Worm (Caenorhabditis elegans) whole organism, L3 larva: ENCODE results near the gene lgc-1.

Experiments
- R02D3.7 ChIP-seq: fragments of 150-350 bp; optimal IDR thresholded peaks from 2 replicates; lab custom pipeline; 2014; ENCODE audit warnings: missing biosample characterization, missing genetic modification characterization
- ZK546.5 ChIP-seq: sonication (generic microtip); optimal IDR thresholded peaks from 2 replicates; lab custom pipeline; 2017; ENCODE audit warnings: missing biosample characterization, missing genetic modification characterization
- aly-2 ChIP-seq: fragments of 150-350 bp; optimal IDR thresholded peaks from 2 replicates; lab custom pipeline; 2014; ENCODE audit warnings: missing biosample characterization, missing genetic modification characterization
- ama-1 ChIP-seq: fragments of 150-350 bp; optimal IDR thresholded peaks from 2 replicates; lab custom pipeline; 2018
- ceh-28 ChIP-seq: fragments of 150-350 bp; optimal IDR thresholded peaks from 2 replicates; lab custom pipeline; 2014; ENCODE audit warnings: missing biosample characterization, missing genetic modification reagents, missing genetic modification characterization
- ceh-9 ChIP-seq: sonication (generic microtip); optimal IDR thresholded peaks from 2 replicates; lab custom pipeline; 2018; ENCODE audit warnings: missing biosample characterization, missing genetic modification characterization
- daf-12 ChIP-seq: fragments of 150-350 bp; optimal IDR thresholded peaks from 2 replicates; lab custom pipeline; 2014; ENCODE audit warnings: missing biosample characterization, missing genetic modification reagents, missing genetic modification characterization
- egl-5 ChIP-seq: fragments of 150-350 bp; optimal IDR thresholded peaks from 2 replicates; lab custom pipeline; 2017; ENCODE audit warnings: missing biosample characterization, missing genetic modification reagents, missing genetic modification characterization, inconsistent platforms
- elt-1 ChIP-seq: fragments of 150-350 bp; optimal IDR thresholded peaks from 2 replicates; lab custom pipeline; 2014; ENCODE audit warnings: missing biosample characterization, missing genetic modification characterization
- elt-2 ChIP-seq: sonication (generic microtip); optimal IDR thresholded peaks from 2 replicates; lab custom pipeline; 2016; ENCODE audit warnings: missing genetic modification reagents, mild to moderate bottlenecking, missing genetic modification characterization, missing compliant biosample characterization
- elt-3 ChIP-seq, 3 experiments: fragments of 150-350 bp in 1 of 3; sonication (generic microtip) in 2 of 3; optimal IDR thresholded peaks; 2 replicates in 2 of 3; 4 replicates in 1 of 3; lab custom pipeline; 2014 to 2017; ENCODE audit warnings: missing biosample characterization in 3 of 3, missing genetic modification characterization in 3 of 3
- eor-1 ChIP-seq, 2 experiments: fragments of 150-350 bp; optimal IDR thresholded peaks; 2 replicates each; lab custom pipeline; 2014 to 2018; ENCODE audit warnings: missing biosample characterization in 2 of 2, missing genetic modification characterization in 2 of 2
- fkh-10 ChIP-seq: sonication (generic microtip); optimal IDR thresholded peaks from 2 replicates; lab custom pipeline; 2017; ENCODE audit warnings: missing biosample characterization, missing genetic modification reagents, missing genetic modification characterization
- fkh-2 ChIP-seq: fragments of 150-350 bp; optimal IDR thresholded peaks from 2 replicates; lab custom pipeline; 2014; ENCODE audit warnings: missing biosample characterization, missing genetic modification reagents, missing genetic modification characterization
- fos-1 ChIP-seq: fragments of 150-350 bp; optimal IDR thresholded peaks from 2 replicates; lab custom pipeline; 2014; ENCODE audit warnings: missing biosample characterization, missing genetic modification characterization
- hmg-11 ChIP-seq: sonication (generic microtip); optimal IDR thresholded peaks from 2 replicates; lab custom pipeline; 2016; ENCODE audit warnings: missing genetic modification characterization, missing compliant biosample characterization
- lin-15B ChIP-seq: fragments of 150-350 bp; optimal IDR thresholded peaks from 2 replicates; lab custom pipeline; 2014; ENCODE audit warnings: missing biosample characterization, missing genetic modification characterization
- lin-39 ChIP-seq: fragments of 150-350 bp; optimal IDR thresholded peaks from 2 replicates; lab custom pipeline; 2018; ENCODE audit warnings: missing biosample characterization, missing genetic modification reagents, missing genetic modification characterization
- mdl-1 ChIP-seq: fragments of 150-350 bp; optimal IDR thresholded peaks from 2 replicates; lab custom pipeline; 2014; ENCODE audit warnings: missing biosample characterization, missing genetic modification characterization
- mml-1 ChIP-seq: fragments of 150-350 bp; sonication (generic microtip); optimal IDR thresholded peaks from 3 replicates; lab custom pipeline; 2014; ENCODE audit warnings: missing biosample characterization, missing genetic modification characterization
- nfya-1 ChIP-seq: sonication (generic microtip); optimal IDR thresholded peaks from 2 replicates; lab custom pipeline; 2017; ENCODE audit warnings: missing genetic modification characterization, mild to moderate bottlenecking, missing compliant biosample characterization, antibody characterized with exemption, moderate library complexity; ENCODE audit not compliant: insufficient read depth
- nhr-12 ChIP-seq: fragments of 150-350 bp; optimal IDR thresholded peaks from 2 replicates; lab custom pipeline; 2014; ENCODE audit warnings: missing biosample characterization, missing genetic modification characterization
- nhr-23 ChIP-seq: fragments of 150-350 bp; optimal IDR thresholded peaks from 2 replicates; lab custom pipeline; 2014; ENCODE audit warnings: missing biosample characterization, missing genetic modification reagents, missing genetic modification characterization
- nhr-237 ChIP-seq: fragments of 150-350 bp; optimal IDR thresholded peaks from 2 replicates; lab custom pipeline; 2014; ENCODE audit warnings: missing biosample characterization, missing genetic modification characterization
- nhr-25 ChIP-seq: sonication (generic microtip); optimal IDR thresholded peaks from 2 replicates; lab custom pipeline; 2017; ENCODE audit warnings: missing biosample characterization, missing genetic modification characterization
- nhr-28 ChIP-seq: fragments of 150-350 bp; optimal IDR thresholded peaks from 2 replicates; lab custom pipeline; 2014; ENCODE audit warnings: missing biosample characterization, missing genetic modification characterization
- nhr-43 ChIP-seq: sonication (generic microtip); optimal IDR thresholded peaks from 2 replicates; lab custom pipeline; 2016; ENCODE audit warnings: mild to moderate bottlenecking, missing genetic modification characterization, missing compliant biosample characterization; ENCODE audit not compliant: poor library complexity, severe bottlenecking
- nhr-67 ChIP-seq: fragments of 150-350 bp; optimal IDR thresholded peaks from 2 replicates; lab custom pipeline; 2014; ENCODE audit warnings: missing biosample characterization, missing genetic modification characterization
- nhr-77 ChIP-seq: fragments of 150-350 bp; optimal IDR thresholded peaks from 2 replicates; lab custom pipeline; 2014; ENCODE audit warnings: missing biosample characterization, missing genetic modification characterization
- pqm-1 ChIP-seq: fragments of 150-350 bp; optimal IDR thresholded peaks from 2 replicates; lab custom pipeline; 2017; ENCODE audit warnings: missing biosample characterization, missing genetic modification characterization, inconsistent platforms
- skn-1 ChIP-seq: fragments of 150-350 bp; optimal IDR thresholded peaks from 2 replicates; lab custom pipeline; 2014; ENCODE audit warnings: missing biosample characterization, missing genetic modification characterization
- snpc-4 ChIP-seq: fragments of 150-350 bp; optimal IDR thresholded peaks from 2 replicates; lab custom pipeline; 2014; ENCODE audit warnings: missing biosample characterization, missing genetic modification characterization
- tbx-2 ChIP-seq: sonication (generic microtip); optimal IDR thresholded peaks from 2 replicates; lab custom pipeline; 2016; ENCODE audit warnings: mild to moderate bottlenecking, missing genetic modification characterization, missing compliant biosample characterization
- unc-39 ChIP-seq: sonication (generic microtip); optimal IDR thresholded peaks from 4 replicates; lab custom pipeline; 2017; ENCODE audit warnings: missing biosample characterization, missing genetic modification characterization
- zag-1 ChIP-seq: fragments of 150-350 bp; optimal IDR thresholded peaks from 2 replicates; lab custom pipeline; 2014; ENCODE audit warnings: missing biosample characterization, missing genetic modification characterization
- ztf-11 ChIP-seq: fragments of 150-350 bp; optimal IDR thresholded peaks from 2 replicates; lab custom pipeline; 2014; ENCODE audit warnings: missing biosample characterization, missing genetic modification characterization
- ztf-4 ChIP-seq: fragments of 150-350 bp; optimal IDR thresholded peaks from 2 replicates; lab custom pipeline; 2014; ENCODE audit warnings: missing biosample characterization, missing genetic modification characterization

lgc-1 gene

ce11 chrV:4160086-4160485 lies 25.3 kb downstream of the lgc-1 start, which contains the start of gene Y45G5AM.5:
TSS of gene Y45G5AM.5 (plus strand) at chrV:4160386.
- TF ChIP-seq aly-2 (tag; lab: Kevin White, UChicago) (no peak), pqm-1 (tag; lab: Kevin White, UChicago) (no peak), nhr-28 (no peak), nhr-25 (tag; lab: Kevin White, UChicago) (no peak), lin-39 (no peak), fkh-10 (GFP tag; lab: Kevin White, UChicago) (no peak), nhr-77 (tag; lab: Kevin White, UChicago) (no peak)
- TF ChIP-seq, all 47 proteins: peak for 0

ce11 chrV:4162922-4163321 lies 28.1 kb downstream of the lgc-1 start, which contains the start of gene Y45G5AM.4:
TSS of gene Y45G5AM.4 (plus strand) at chrV:4163222.
- TF ChIP-seq mdl-1, result no peak
- TF ChIP-seq nhr-12 (tag; lab: Kevin White, UChicago), result no peak
- TF ChIP-seq tbx-2 (tag; lab: Kevin White, UChicago), result no peak
- no peak for TF ChIP-seq ceh-9
- TF ChIP-seq elt-2 (tag; lab: Kevin White, UChicago), result no peak
- no peak for TF ChIP-seq lin-15B (tag; lab: Kevin White, UChicago)
- no peak for TF ChIP-seq skn-1
- TF ChIP-seq ZK546.5, result no peak
- TF ChIP-seq, all 47 proteins: peak for 0

DNA sequence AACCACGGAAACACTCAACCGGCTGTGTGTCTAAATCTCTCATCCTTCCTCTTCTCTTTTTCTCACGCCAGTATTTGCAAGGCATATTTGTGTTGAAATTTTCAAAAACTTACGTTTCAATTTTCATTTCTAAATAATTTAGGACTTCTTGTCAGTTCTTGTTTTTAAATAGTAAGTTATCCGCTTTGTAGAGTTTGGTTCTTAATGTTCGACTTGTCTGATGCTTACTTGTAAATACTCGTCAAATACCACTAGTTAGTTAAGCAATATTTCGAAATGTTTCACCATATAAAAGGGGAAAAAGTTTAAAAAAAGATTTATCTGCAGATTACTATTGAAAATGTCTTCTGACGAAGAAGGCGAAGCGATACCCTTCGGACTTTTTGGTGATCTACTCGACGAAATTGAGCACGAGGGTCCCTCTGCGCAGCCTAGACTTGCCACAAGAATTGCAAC lies 29.7 kb downstream of the lgc-1 start, which contains the start of gene Y45G5AM.3:
Gene Y45G5AM.3 (plus strand): TSS at position 51 of the 456 bp plus-strand sequence.
- TF ChIP-seq nfya-1 (tag; lab: Kevin White, UChicago) (peak; percentile 4), pqm-1 (tag; lab: Kevin White, UChicago) (peak; percentile 32), hmg-11 (peak; percentile 13), nhr-25 (tag; lab: Kevin White, UChicago) (no peak), ztf-4 (tag; lab: Kevin White, UChicago) (no peak), unc-39 (no peak), egl-5 (tag; lab: Kevin White, UChicago) (no peak)

- no peak for TF ChIP-seq nhr-237 (tag; lab: Kevin White, UChicago)
- TF ChIP-seq nfya-1 (tag; lab: Kevin White, UChicago), result peak; percentile 95
Observed at ce11 chrV:4168045-4168444, 33.2 kb downstream of the lgc-1 start.

- TF ChIP-seq nhr-23 (tag; lab: Kevin White, UChicago), result no peak
- TF ChIP-seq lin-15B (tag; lab: Kevin White, UChicago), result peak; percentile 50
Observed at ce11 chrV:4169658-4170057, 34.8 kb downstream of the lgc-1 start.

ce11 chrV:4170138-4170537 lies 35.3 kb downstream of the lgc-1 start, which contains the start of gene Y45G5AM.7:
TSS of gene Y45G5AM.7 (minus strand) at chrV:4170238.
- TF ChIP-seq R02D3.7 (tag; lab: Kevin White, UChicago) (no peak), ztf-11 (tag; lab: Kevin White, UChicago) (no peak), nfya-1 (tag; lab: Kevin White, UChicago) (no peak), eor-1 (tag; optimal IDR thresholded peaks at IDR 0.05; lab: Kevin White, UChicago) (no peak), zag-1 (tag; lab: Kevin White, UChicago) (no peak), ZK546.5 (no peak), elt-2 (tag; lab: Kevin White, UChicago) (no peak), nhr-77 (tag; lab: Kevin White, UChicago) (no peak), snpc-4 (tag; lab: Kevin White, UChicago) (no peak), fkh-10 (GFP tag; lab: Kevin White, UChicago) (no peak), lin-39 (no peak), daf-12 (tag; lab: Kevin White, UChicago) (no peak), unc-39 (no peak), lin-15B (tag; lab: Kevin White, UChicago) (no peak), nhr-28 (no peak)

- TF ChIP-seq lin-15B (tag; lab: Kevin White, UChicago) (no peak), ZK546.5 (no peak), ama-1 (lab: Kevin White, UChicago) (no peak), ztf-4 (tag; lab: Kevin White, UChicago) (no peak), mml-1 (tag; lab: Kevin White, UChicago) (no peak), ztf-11 (tag; lab: Kevin White, UChicago) (no peak), tbx-2 (tag; lab: Kevin White, UChicago) (no peak), fkh-10 (GFP tag; lab: Kevin White, UChicago) (no peak), nhr-43 (tag; lab: Kevin White, UChicago) (no peak), fos-1 (tag; lab: Kevin White, UChicago) (no peak), nhr-23 (tag; lab: Kevin White, UChicago) (no peak), nhr-67 (tag; lab: Kevin White, UChicago) (no peak), elt-3 (tag; optimal IDR thresholded peaks at IDR 0.05; lab: Kevin White, UChicago) (no peak), egl-5 (tag; lab: Kevin White, UChicago) (no peak), nhr-12 (tag; lab: Kevin White, UChicago) (no peak), ceh-28 (tag; lab: Kevin White, UChicago) (no peak), nfya-1 (tag; lab: Kevin White, UChicago) (no peak), fkh-2 (tag; lab: Kevin White, UChicago) (no peak), aly-2 (tag; lab: Kevin White, UChicago) (no peak), elt-1 (no peak)
- TF ChIP-seq, all 47 proteins: peak for 0
Observed at ce11 chrV:4175624-4176023, 40.8 kb downstream of the lgc-1 start, which contains the start of the genes coh-4 and pid-5. TSS of gene coh-4 (minus strand) at chrV:4175640. TSS of gene pid-5 (plus strand) at chrV:4175882.
